Worm (Caenorhabditis elegans): Measurements from ENCODE around the gene C23G10.5.

- TF ChIP-seq nhr-76 (tag; optimal IDR thresholded peaks at IDR 0.05) (no peak), fkh-2 (tag; optimal IDR thresholded peaks at IDR 0.05) (no peak), ceh-28 (tag; optimal IDR thresholded peaks at IDR 0.05) (no peak), pqm-1 (tag; optimal IDR thresholded peaks at IDR 0.05) (no peak), lin-39 (tag; optimal IDR thresholded peaks at IDR 0.05) (no peak)
These were observed 43.0 kb upstream of the C23G10.5 start, which contains the start of gene Y42G9A.2 for ce11 chrIII:6147903-6148302.

Data from whole organism, L3 larva.